Fruit fly (Drosophila melanogaster) whole organism, prepupa: ENCODE data around the gene Afti.

Source experiments
- Eip93F ChIP-seq: fragments of 200-800 bp; sonication (Bioruptor generic); optimal IDR thresholded peaks from 2 replicates; lab custom pipeline; 2016; ENCODE audit warnings: missing biosample characterization, mild to moderate bottlenecking, missing genetic modification characterization
- svp ChIP-seq: fragments of 200-800 bp; sonication (Bioruptor generic); peaks from one replicate; lab custom pipeline; 2016; ENCODE audit warnings: missing biosample characterization, missing genetic modification characterization

DNA sequence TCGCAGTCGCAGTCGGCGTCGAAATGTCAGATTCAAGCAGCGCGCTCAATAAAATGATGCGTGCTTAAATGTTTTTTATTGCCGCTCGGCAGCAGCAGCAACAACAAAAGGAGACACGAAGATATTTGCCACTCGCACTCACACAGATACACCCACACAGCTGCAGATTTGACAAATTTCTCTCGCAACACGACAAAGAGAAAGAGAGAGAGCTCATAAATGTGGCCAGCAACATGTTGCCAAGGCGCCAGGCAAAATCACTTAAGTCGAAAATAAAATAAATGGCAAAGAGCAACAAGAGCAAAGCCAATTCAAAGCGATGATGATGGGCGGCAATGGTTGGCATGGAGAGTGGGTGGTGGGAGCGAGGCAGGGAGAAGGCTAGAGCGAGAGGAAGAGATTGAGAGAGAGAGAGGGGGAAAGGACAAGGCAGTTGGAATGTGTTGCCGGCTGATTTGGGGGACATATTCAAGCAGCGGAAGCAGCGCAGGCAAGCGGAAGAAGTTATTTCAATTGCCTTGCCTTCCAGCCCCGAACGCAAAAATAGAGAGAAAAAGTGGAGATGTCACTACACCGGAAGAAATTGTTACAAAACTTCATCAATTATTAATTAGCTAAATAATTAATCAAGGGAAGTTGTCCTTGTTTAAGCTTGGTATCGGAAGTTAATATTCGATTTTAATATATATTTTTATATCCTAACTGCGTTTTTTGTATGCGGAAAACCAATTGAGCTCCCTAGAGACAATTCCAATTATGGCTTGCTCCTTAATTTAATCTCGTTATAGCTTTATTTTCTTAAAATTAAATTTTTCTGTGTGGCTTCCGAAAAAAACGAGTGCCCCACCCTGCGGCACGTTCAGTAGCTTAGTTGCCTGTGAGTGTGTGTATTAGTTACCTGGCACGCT lies 20.6 kb upstream of the Afti start:
- peak; percentile 63 for TF ChIP-seq svp
- TF ChIP-seq Eip93F (GFP tag; lab: Kevin White, UChicago) = no peak
